Worm (Caenorhabditis elegans) whole organism, L4 larva: Measurements from ENCODE around the gene C14H10.2.

Experiments
- D1046.2 ChIP-seq: fragments of 200-800 bp; sonication (Bioruptor generic); IDR thresholded peaks from 2 replicates; pipeline ENCODE4 v1.3.6; 2022; ENCODE audit warnings: missing genetic modification characterization, missing compliant biosample characterization
- F37D6.2 ChIP-seq: sonication (generic microtip); optimal IDR thresholded peaks from 2 replicates; lab custom pipeline; 2016; ENCODE audit warnings: mild to moderate bottlenecking, missing genetic modification characterization, missing compliant biosample characterization
- R02D3.7 ChIP-seq: fragments of 150-350 bp; sonication (generic microtip); optimal IDR thresholded peaks from 3 replicates; lab custom pipeline; 2014; ENCODE audit warnings: missing biosample characterization, missing genetic modification characterization
- T20F7.1 ChIP-seq: fragments of 200-800 bp; sonication (Bioruptor generic); optimal IDR thresholded peaks from 2 replicates; lab custom pipeline; 2018; ENCODE audit warnings: mild to moderate bottlenecking, missing genetic modification characterization, missing compliant biosample characterization
- Y105C5A.15 ChIP-seq: fragments of 200-800 bp; sonication (Bioruptor generic); IDR thresholded peaks from 2 replicates; pipeline ENCODE4 v1.3.6; 2022; ENCODE audit warnings: missing genetic modification characterization, missing compliant biosample characterization
- aha-1 ChIP-seq: fragments of 150-350 bp; peaks from one replicate; lab custom pipeline; 2014; ENCODE audit warnings: missing biosample characterization, missing genetic modification characterization
- aly-2 ChIP-seq: sonication (generic microtip); optimal IDR thresholded peaks from 2 replicates; lab custom pipeline; 2018; ENCODE audit warnings: missing biosample characterization, missing genetic modification characterization
- ama-1 ChIP-seq: fragments of 150-350 bp; optimal IDR thresholded peaks from 2 replicates; lab custom pipeline; 2014; ENCODE audit warnings: inconsistent platforms, mixed read lengths
- attf-4 ChIP-seq: sonication (generic microtip); optimal IDR thresholded peaks from 3 replicates; lab custom pipeline; 2017; ENCODE audit warnings: missing biosample characterization, missing genetic modification characterization
- ceh-20 ChIP-seq: fragments of 200-800 bp; sonication (Bioruptor generic); IDR thresholded peaks from 2 replicates; pipeline ENCODE4 v1.3.6; 2022; ENCODE audit warnings: missing genetic modification reagents, missing genetic modification characterization, missing compliant biosample characterization
- ceh-32 ChIP-seq: sonication (generic microtip); optimal IDR thresholded peaks from 2 replicates; lab custom pipeline; 2016; ENCODE audit warnings: mild to moderate bottlenecking, missing genetic modification characterization, missing compliant biosample characterization; ENCODE audit not compliant: poor library complexity
- ceh-82 ChIP-seq: sonication (generic microtip); optimal IDR thresholded peaks from 2 replicates; lab custom pipeline; 2017; ENCODE audit warnings: missing biosample characterization, missing genetic modification characterization
- daf-16 ChIP-seq, 3 experiments: sonication (generic microtip); optimal IDR thresholded peaks; 2 replicates each; lab custom pipeline; 2016 to 2017; ENCODE audit warnings: missing genetic modification characterization in 3 of 3, missing genetic modification reagents in 3 of 3, mild to moderate bottlenecking in 2 of 3, missing compliant biosample characterization in 2 of 3, missing biosample characterization in 1 of 3, moderate library complexity in 1 of 3
- daf-19 ChIP-seq: fragments of 200-800 bp; sonication (Bioruptor generic); conservative IDR thresholded peaks from 2 replicates; pipeline ENCODE4 v1.3.6; 2022; ENCODE audit warnings: missing genetic modification characterization, missing compliant biosample characterization
- dmd-6 ChIP-seq: fragments of 200-800 bp; sonication (Bioruptor generic); IDR thresholded peaks from 2 replicates; pipeline ENCODE4 v1.3.6; 2022; ENCODE audit warnings: missing genetic modification reagents, missing genetic modification characterization, missing compliant biosample characterization
- dve-1 ChIP-seq: sonication (generic microtip); optimal IDR thresholded peaks from 2 replicates; lab custom pipeline; 2017; ENCODE audit warnings: antibody characterized with exemption, mild to moderate bottlenecking, missing genetic modification characterization, missing compliant biosample characterization; ENCODE audit not compliant: insufficient read depth
- fkh-10 ChIP-seq: fragments of 150-350 bp; optimal IDR thresholded peaks from 2 replicates; lab custom pipeline; 2014; ENCODE audit warnings: missing biosample characterization, missing genetic modification reagents, missing genetic modification characterization
- gei-8 ChIP-seq: fragments of 200-800 bp; sonication (Bioruptor generic); optimal IDR thresholded peaks from 2 replicates; lab custom pipeline; 2018; ENCODE audit warnings: mild to moderate bottlenecking, missing genetic modification characterization, missing compliant biosample characterization
- hlh-11 ChIP-seq: fragments of 200-800 bp; sonication (Bioruptor generic); optimal IDR thresholded peaks from 2 replicates; lab custom pipeline; 2018; ENCODE audit warnings: mild to moderate bottlenecking, missing genetic modification characterization, missing compliant biosample characterization
- lim-7 ChIP-seq: fragments of 200-800 bp; sonication (Bioruptor generic); IDR thresholded peaks from 2 replicates; pipeline ENCODE4 v1.3.6; 2022; ENCODE audit warnings: missing genetic modification characterization, missing compliant biosample characterization
- lin-1 ChIP-seq: fragments of 200-800 bp; sonication (Bioruptor generic); IDR thresholded peaks from 2 replicates; pipeline ENCODE4 v1.3.6; 2022; ENCODE audit warnings: missing genetic modification reagents, missing genetic modification characterization, missing compliant biosample characterization
- lin-38 ChIP-seq: fragments of 200-800 bp; sonication (Bioruptor generic); IDR thresholded peaks from 2 replicates; pipeline ENCODE4 v1.3.6; 2022; ENCODE audit warnings: missing genetic modification reagents, missing genetic modification characterization, missing compliant biosample characterization
- lir-3 ChIP-seq: sonication (generic microtip); optimal IDR thresholded peaks from 2 replicates; lab custom pipeline; 2016; ENCODE audit warnings: mild to moderate bottlenecking, missing genetic modification characterization, missing compliant biosample characterization
- madf-5 ChIP-seq, 2 experiments: fragments of 200-800 bp; sonication (Bioruptor generic); IDR thresholded peaks; 2 replicates each; pipeline ENCODE4 v1.3.6; 2022; ENCODE audit warnings: missing compliant biosample characterization in 2 of 2, missing genetic modification characterization in 2 of 2
- madf-9 ChIP-seq: fragments of 200-800 bp; sonication (Bioruptor generic); conservative IDR thresholded peaks from 2 replicates; pipeline ENCODE4 v1.3.6; 2022; ENCODE audit warnings: missing genetic modification reagents, missing genetic modification characterization, missing compliant biosample characterization
- mdl-1 ChIP-seq, 2 experiments: fragments of 150-350 bp in 1 of 2; sonication (generic microtip) in 1 of 2; optimal IDR thresholded peaks; 2 replicates each; lab custom pipeline; 2014 to 2017; ENCODE audit warnings: missing biosample characterization in 2 of 2, missing genetic modification characterization in 2 of 2
- mes-2 ChIP-seq: sonication (generic microtip); optimal IDR thresholded peaks from 2 replicates; lab custom pipeline; 2016; ENCODE audit warnings: missing genotype, mild to moderate bottlenecking, missing genetic modification characterization, missing compliant biosample characterization; ENCODE audit not compliant: poor library complexity, severe bottlenecking
- nhr-102 ChIP-seq: sonication (generic microtip); optimal IDR thresholded peaks from 2 replicates; lab custom pipeline; 2016; ENCODE audit warnings: mild to moderate bottlenecking, missing genetic modification characterization, moderate library complexity, missing compliant biosample characterization
- nhr-28 ChIP-seq: fragments of 150-350 bp; optimal IDR thresholded peaks from 2 replicates; lab custom pipeline; 2014; ENCODE audit warnings: missing biosample characterization, missing genetic modification characterization
- nhr-42 ChIP-seq: fragments of 200-800 bp; sonication (Bioruptor generic); IDR thresholded peaks from 2 replicates; pipeline ENCODE4 v1.3.6; 2022; ENCODE audit warnings: missing genetic modification characterization, missing compliant biosample characterization
- nhr-48 ChIP-seq: sonication (generic microtip); optimal IDR thresholded peaks from 2 replicates; lab custom pipeline; 2016; ENCODE audit warnings: mild to moderate bottlenecking, missing genetic modification characterization, missing compliant biosample characterization
- nhr-76 ChIP-seq: fragments of 150-350 bp; optimal IDR thresholded peaks from 2 replicates; lab custom pipeline; 2014; ENCODE audit warnings: missing biosample characterization, missing genetic modification characterization
- pha-4 ChIP-seq, 2 experiments: fragments of 150-350 bp in 1 of 2; fragments of 200-800 bp in 1 of 2; sonication (Bioruptor generic) in 1 of 2; IDR thresholded peaks in 1 of 2; optimal IDR thresholded peaks in 1 of 2; 2 replicates each; pipeline versions ENCODE4 v1.3.6 to Lab custom; 2014 to 2022; ENCODE audit warnings: missing genetic modification characterization in 2 of 2, missing genetic modification reagents in 2 of 2, missing biosample characterization in 1 of 2, missing compliant biosample characterization in 1 of 2
- sdz-12 ChIP-seq: fragments of 200-800 bp; sonication (Bioruptor generic); optimal IDR thresholded peaks from 2 replicates; lab custom pipeline; 2018; ENCODE audit warnings: mild to moderate bottlenecking, missing genetic modification characterization, missing compliant biosample characterization
- skn-1 ChIP-seq: fragments of 150-350 bp; optimal IDR thresholded peaks from 2 replicates; lab custom pipeline; 2014; ENCODE audit warnings: missing biosample characterization, missing genetic modification characterization
- snpc-1.2 ChIP-seq: fragments of 200-800 bp; sonication (Bioruptor generic); IDR thresholded peaks from 2 replicates; pipeline ENCODE4 v1.3.6; 2022; ENCODE audit warnings: missing genetic modification reagents, missing genetic modification characterization, missing compliant biosample characterization
- spr-1 ChIP-seq: sonication (generic microtip); optimal IDR thresholded peaks from 2 replicates; lab custom pipeline; 2016; ENCODE audit warnings: mild to moderate bottlenecking, missing genetic modification characterization, missing compliant biosample characterization
- unc-39 ChIP-seq: sonication (generic microtip); optimal IDR thresholded peaks from 2 replicates; lab custom pipeline; 2017; ENCODE audit warnings: missing biosample characterization, missing genetic modification characterization
- unc-62 ChIP-seq, 3 experiments: fragments of 150-350 bp in 1 of 3; sonication (generic microtip); optimal IDR thresholded peaks in 2 of 3; peaks in 1 of 3; 1 replicate in 1 of 3; 2 replicates in 2 of 3; lab custom pipeline; 2014 to 2017; ENCODE audit warnings: missing biosample characterization in 3 of 3, missing genetic modification characterization in 3 of 3, missing genetic modification reagents in 3 of 3, missing genotype in 1 of 3
- vab-7 ChIP-seq: fragments of 200-800 bp; sonication (Bioruptor generic); IDR thresholded peaks from 2 replicates; pipeline ENCODE4 v1.3.6; 2022; ENCODE audit warnings: missing genetic modification reagents, missing genetic modification characterization, missing compliant biosample characterization

Gene C14H10.2

DNA sequence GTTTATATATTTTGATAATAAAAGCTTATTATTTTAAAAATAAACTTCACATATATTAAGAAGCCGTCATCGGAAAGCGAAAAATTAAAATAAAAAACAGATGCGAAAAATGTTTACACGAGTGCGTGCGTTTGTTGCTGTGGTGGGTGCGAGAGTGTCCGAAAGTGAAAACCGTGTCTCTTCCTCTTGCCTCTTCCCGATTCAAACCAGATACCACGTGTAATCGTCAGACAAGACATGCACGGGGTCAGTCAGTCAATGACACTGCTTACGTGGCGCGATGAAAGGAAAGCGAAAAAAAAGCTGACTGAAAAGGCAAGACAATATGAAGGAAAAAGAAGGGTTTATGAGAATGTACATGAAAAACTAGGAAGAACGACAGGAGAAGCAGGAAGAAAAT, 21.8 kb downstream of the C14H10.2 start (continued):
- TF ChIP-seq unc-39 (no peak), sdz-12 (no peak), spr-1 (tag; lab: Kevin White, UChicago) (no peak), hlh-11 (tag; lab: Kevin White, UChicago) (peak; percentile 81), D1046.2 (GFP tag; lab: Robert Waterston, UW) (no peak), T20F7.1 (no peak), ama-1 (lab: Kevin White, UChicago) (no peak), nhr-42 (no peak), dmd-6 (GFP tag; lab: Robert Waterston, UW) (peak; percentile 30; the same call in 1 of the 2 replicates), lin-38 (GFP tag; lab: Robert Waterston, UW) (no peak), nhr-76 (tag; lab: Kevin White, UChicago) (no peak), nhr-48 (tag; lab: Kevin White, UChicago) (peak; percentile 28), madf-9 (GFP tag; lab: Robert Waterston, UW) (no peak), F37D6.2 (tag; lab: Kevin White, UChicago) (no peak), fkh-10 (no peak), skn-1 (tag; lab: Kevin White, UChicago) (no peak), dve-1 (tag; lab: Kevin White, UChicago) (peak; percentile 18), aly-2 (tag; lab: Kevin White, UChicago) (no peak), aha-1 (peak; percentile 64), daf-19 (GFP tag; lab: Robert Waterston, UW) (no peak), mes-2 (no peak), nhr-102 (no peak), lir-3 (tag; lab: Kevin White, UChicago) (no peak), pha-4 (GFP tag; IDR thresholded peaks at IDR 0.05; lab: Robert Waterston, UW) (no peak), pha-4 (tag; optimal IDR thresholded peaks at IDR 0.05; lab: Kevin White, UChicago) (no peak), madf-5 (GFP tag; IDR thresholded peaks at IDR 0.05; lab: Robert Waterston, UW) (no peak), lim-7 (no peak), vab-7 (GFP tag; lab: Robert Waterston, UW) (no peak)
- TF ChIP-seq, all 104 proteins: peak for 14

DNA sequence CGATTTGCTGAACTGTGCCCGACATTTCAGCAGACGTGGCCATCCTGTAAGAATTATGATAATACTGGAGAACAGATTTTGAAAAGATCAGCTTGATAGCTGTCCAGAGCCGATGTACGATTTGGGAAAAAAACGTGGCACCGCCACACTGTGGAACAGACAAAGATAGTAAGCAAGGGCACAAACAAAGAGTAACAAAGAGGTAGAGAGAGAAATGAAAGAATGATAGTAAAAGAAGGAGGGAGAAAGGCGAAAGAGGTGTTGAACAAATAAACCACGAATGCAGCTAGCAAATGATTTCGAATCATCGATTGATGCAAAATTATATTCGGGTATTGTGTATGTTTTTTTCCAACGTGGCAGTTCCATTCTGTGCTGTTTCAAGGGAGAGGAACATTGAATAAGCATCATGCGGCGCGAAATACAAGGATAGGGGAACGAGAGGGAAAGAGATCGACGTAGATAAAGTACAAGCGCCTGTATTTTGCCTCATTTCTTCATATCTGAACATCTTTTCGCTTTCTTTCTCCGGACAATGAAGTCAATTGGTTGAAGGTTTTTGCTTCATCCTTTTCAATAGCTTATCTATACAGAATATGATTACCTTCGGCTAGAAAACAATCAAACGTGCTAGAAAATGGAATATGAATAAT, 24.5 kb downstream of the C14H10.2 start, which contains the start of gene C14H10.3:
Gene C14H10.3, minus strand, starts transcription at position 44 of the 653 bp plus-strand sequence.
- TF ChIP-seq Y105C5A.15, result no peak
- no peak for TF ChIP-seq daf-16 (GFP tag; optimal IDR thresholded peaks at IDR 0.05; lab: Kevin White, UChicago)
- peak; percentile 65 for TF ChIP-seq daf-16 (tag; optimal IDR thresholded peaks at IDR 0.05; lab: Kevin White, UChicago)
- no peak for TF ChIP-seq ceh-32 (tag; lab: Kevin White, UChicago)
- TF ChIP-seq ceh-82, result no peak
- TF ChIP-seq aha-1, result peak; percentile 83
- no peak for TF ChIP-seq ceh-20
- peak; percentile 24 for TF ChIP-seq nhr-28 (tag; lab: Kevin White, UChicago)
- no peak for TF ChIP-seq R02D3.7
- TF ChIP-seq lin-1 (GFP tag; lab: Robert Waterston, UW), result no peak
- TF ChIP-seq unc-62 (GFP tag; optimal IDR thresholded peaks at IDR 0.05 in 1 of 2; lab: Kevin White, UChicago), result peak in 1 of 2 experiments; percentile 28
- no peak for TF ChIP-seq unc-62 (tag; optimal IDR thresholded peaks at IDR 0.05; lab: Kevin White, UChicago)
- no peak for TF ChIP-seq gei-8
- peak; percentile 13 for TF ChIP-seq dve-1 (tag; lab: Kevin White, UChicago)
- TF ChIP-seq mdl-1 (tag; optimal IDR thresholded peaks at IDR 0.05; lab: Kevin White, UChicago), result no peak
- no peak for TF ChIP-seq attf-4 (tag; lab: Kevin White, UChicago)
- TF ChIP-seq snpc-1.2 (GFP tag; lab: Robert Waterston, UW), result no peak
